Fruit fly (Drosophila melanogaster) whole organism, prepupa: Measurements from ENCODE around the gene Polr3D.

Source experiments
- Blimp-1 ChIP-seq: fragments of 200-800 bp; sonication (Bioruptor generic); optimal IDR thresholded peaks from 3 replicates; lab custom pipeline; 2017; ENCODE audit warnings: missing biosample characterization, missing genetic modification characterization, mild to moderate bottlenecking, moderate library complexity, missing genetic modification reagents
- CG10669 ChIP-seq: fragments of 200-800 bp; sonication (Bioruptor generic); optimal IDR thresholded peaks from 3 replicates; lab custom pipeline; 2018; ENCODE audit warnings: missing biosample characterization, mild to moderate bottlenecking, missing genetic modification characterization, moderate library complexity
- CG11294 ChIP-seq: fragments of 200-800 bp; sonication (Bioruptor generic); IDR thresholded peaks from 2 replicates; pipeline ENCODE4 v1.3.6; 2022; ENCODE audit warnings: missing biosample characterization, missing genetic modification characterization
- CG16779 ChIP-seq: fragments of 200-800 bp; sonication (Bioruptor generic); optimal IDR thresholded peaks from 3 replicates; lab custom pipeline; 2017; ENCODE audit warnings: missing biosample characterization, mild to moderate bottlenecking, missing genetic modification characterization
- CG3032 ChIP-seq: fragments of 200-800 bp; optimal IDR thresholded peaks from 2 replicates; lab custom pipeline; 2019; ENCODE audit warnings: missing biosample characterization, mild to moderate bottlenecking, missing genetic modification characterization, moderate library complexity
- CG6792 ChIP-seq: fragments of 200-800 bp; sonication (Bioruptor generic); optimal IDR thresholded peaks from 3 replicates; lab custom pipeline; 2016; ENCODE audit warnings: missing biosample characterization, missing genetic modification characterization
- Eip75B ChIP-seq: fragments of 200-800 bp; sonication (Bioruptor generic); optimal IDR thresholded peaks from 3 replicates; lab custom pipeline; 2016; ENCODE audit warnings: missing biosample characterization, missing genetic modification characterization
- Lpt ChIP-seq: fragments of 200-800 bp; sonication (Bioruptor generic); optimal IDR thresholded peaks from 3 replicates; lab custom pipeline; 2016; ENCODE audit warnings: missing biosample characterization, missing genetic modification characterization
- net ChIP-seq: fragments of 200-800 bp; sonication (Bioruptor generic); optimal IDR thresholded peaks from 3 replicates; lab custom pipeline; 2016; ENCODE audit warnings: missing biosample characterization, missing genetic modification characterization
- pdm3 ChIP-seq: fragments of 200-800 bp; sonication (Bioruptor generic); optimal IDR thresholded peaks from 3 replicates; lab custom pipeline; 2016; ENCODE audit warnings: missing biosample characterization, missing genetic modification characterization
- svp ChIP-seq: fragments of 200-800 bp; sonication (Bioruptor generic); peaks from one replicate; lab custom pipeline; 2016; ENCODE audit warnings: missing biosample characterization, missing genetic modification characterization

dm6 chr3L:18142969-18143368, 33.6 kb upstream of the Polr3D start:
- TF ChIP-seq Lpt = no peak
- TF ChIP-seq pdm3 (GFP tag; lab: Kevin White, UChicago) = no peak
- no peak for TF ChIP-seq Eip75B (GFP tag; lab: Kevin White, UChicago)
- no peak for TF ChIP-seq CG10669 (GFP tag; lab: Kevin White, UChicago)
- TF ChIP-seq svp (GFP tag; lab: Kevin White, UChicago) = no peak
- no peak for TF ChIP-seq net (GFP tag; lab: Kevin White, UChicago)
- TF ChIP-seq CG16779 (tag; lab: Kevin White, UChicago) = no peak
- no peak for TF ChIP-seq CG11294 (GFP tag; lab: Robert Waterston, UW)
- no peak for TF ChIP-seq CG6792 (GFP tag; lab: Kevin White, UChicago)
- TF ChIP-seq CG3032 (tag; lab: Kevin White, UChicago) = no peak
- no peak for TF ChIP-seq Blimp-1 (GFP tag; lab: Kevin White, UChicago)
